Worm (Caenorhabditis elegans) whole organism, L4 larva: ENCODE results near the gene C08E3.13.
A peak's percentile ranks its signal among the peaks of the same experiment; 100 is the strongest.
"Not testable (repeated sequence)": the region's sequence is repeated elsewhere in the genome, so short reads cannot be mapped to it uniquely, and the experiment has no call there.

Source experiments
- F37D6.2 ChIP-seq: sonication (generic microtip); optimal IDR thresholded peaks from 2 replicates; lab custom pipeline; 2016; ENCODE audit warnings: mild to moderate bottlenecking, missing genetic modification characterization, missing compliant biosample characterization
- F49E8.2 ChIP-seq: sonication (generic microtip); optimal IDR thresholded peaks from 2 replicates; lab custom pipeline; 2016; ENCODE audit warnings: missing compliant biosample characterization, mild to moderate bottlenecking, missing genetic modification characterization, borderline replicate concordance
- T20F7.1 ChIP-seq: fragments of 200-800 bp; sonication (Bioruptor generic); optimal IDR thresholded peaks from 2 replicates; lab custom pipeline; 2018; ENCODE audit warnings: mild to moderate bottlenecking, missing genetic modification characterization, missing compliant biosample characterization
- aha-1 ChIP-seq: fragments of 150-350 bp; peaks from one replicate; lab custom pipeline; 2014; ENCODE audit warnings: missing biosample characterization, missing genetic modification characterization
- aly-2 ChIP-seq: sonication (generic microtip); optimal IDR thresholded peaks from 2 replicates; lab custom pipeline; 2018; ENCODE audit warnings: missing biosample characterization, missing genetic modification characterization
- ceh-20 ChIP-seq: fragments of 200-800 bp; sonication (Bioruptor generic); IDR thresholded peaks from 2 replicates; pipeline ENCODE4 v1.3.6; 2022; ENCODE audit warnings: missing genetic modification reagents, missing genetic modification characterization, missing compliant biosample characterization
- ceh-28 ChIP-seq: fragments of 150-350 bp; optimal IDR thresholded peaks from 2 replicates; lab custom pipeline; 2014; ENCODE audit warnings: missing biosample characterization, missing genetic modification reagents, missing genetic modification characterization
- ceh-32 ChIP-seq: sonication (generic microtip); optimal IDR thresholded peaks from 2 replicates; lab custom pipeline; 2016; ENCODE audit warnings: mild to moderate bottlenecking, missing genetic modification characterization, missing compliant biosample characterization; ENCODE audit not compliant: poor library complexity
- ctbp-1 ChIP-seq: fragments of 200-800 bp; sonication (Bioruptor generic); IDR thresholded peaks from 2 replicates; pipeline ENCODE4 v1.3.6; 2022; ENCODE audit warnings: missing genetic modification reagents, missing genetic modification characterization, missing compliant biosample characterization
- daf-16 ChIP-seq, 3 experiments: sonication (generic microtip); optimal IDR thresholded peaks; 2 replicates each; lab custom pipeline; 2016 to 2017; ENCODE audit warnings: missing genetic modification characterization in 3 of 3, missing genetic modification reagents in 3 of 3, mild to moderate bottlenecking in 2 of 3, missing compliant biosample characterization in 2 of 3, missing biosample characterization in 1 of 3, moderate library complexity in 1 of 3
- dmd-6 ChIP-seq: fragments of 200-800 bp; sonication (Bioruptor generic); IDR thresholded peaks from 2 replicates; pipeline ENCODE4 v1.3.6; 2022; ENCODE audit warnings: missing genetic modification reagents, missing genetic modification characterization, missing compliant biosample characterization
- dmd-8 ChIP-seq: fragments of 200-800 bp; sonication (Bioruptor generic); IDR thresholded peaks from 2 replicates; pipeline ENCODE4 v1.3.6; 2022; ENCODE audit warnings: missing genetic modification characterization, missing compliant biosample characterization
- dve-1 ChIP-seq: sonication (generic microtip); optimal IDR thresholded peaks from 2 replicates; lab custom pipeline; 2017; ENCODE audit warnings: antibody characterized with exemption, mild to moderate bottlenecking, missing genetic modification characterization, missing compliant biosample characterization; ENCODE audit not compliant: insufficient read depth
- egl-43 ChIP-seq: fragments of 200-800 bp; sonication (Bioruptor generic); IDR thresholded peaks from 2 replicates; pipeline ENCODE4 v1.3.6; 2022; ENCODE audit warnings: missing genetic modification reagents, missing genetic modification characterization, missing compliant biosample characterization
- hlh-30 ChIP-seq: sonication (generic microtip); optimal IDR thresholded peaks from 2 replicates; lab custom pipeline; 2017; ENCODE audit warnings: antibody characterized with exemption, mild to moderate bottlenecking, missing genetic modification characterization, missing compliant biosample characterization; ENCODE audit not compliant: insufficient read depth
- jun-1 ChIP-seq: fragments of 150-350 bp; optimal IDR thresholded peaks from 2 replicates; lab custom pipeline; 2014; ENCODE audit warnings: missing biosample characterization, missing genetic modification reagents, missing genetic modification characterization
- lim-7 ChIP-seq: fragments of 200-800 bp; sonication (Bioruptor generic); IDR thresholded peaks from 2 replicates; pipeline ENCODE4 v1.3.6; 2022; ENCODE audit warnings: missing genetic modification characterization, missing compliant biosample characterization
- lin-1 ChIP-seq: fragments of 200-800 bp; sonication (Bioruptor generic); IDR thresholded peaks from 2 replicates; pipeline ENCODE4 v1.3.6; 2022; ENCODE audit warnings: missing genetic modification reagents, missing genetic modification characterization, missing compliant biosample characterization
- lin-15B ChIP-seq: fragments of 150-350 bp; sonication (generic microtip); optimal IDR thresholded peaks from 3 replicates; lab custom pipeline; 2014; ENCODE audit warnings: missing biosample characterization, missing genetic modification characterization
- mep-1 ChIP-seq: fragments of 150-350 bp; sonication (generic microtip); optimal IDR thresholded peaks from 3 replicates; lab custom pipeline; 2014; ENCODE audit warnings: missing biosample characterization, missing genetic modification characterization
- mxl-2 ChIP-seq: fragments of 200-800 bp; sonication (Bioruptor generic); conservative IDR thresholded peaks from 2 replicates; pipeline ENCODE4 v1.3.6; 2022; ENCODE audit warnings: missing genetic modification reagents, missing genetic modification characterization, missing compliant biosample characterization
- mxl-3 ChIP-seq: fragments of 200-800 bp; sonication (Bioruptor generic); optimal IDR thresholded peaks from 2 replicates; lab custom pipeline; 2018; ENCODE audit warnings: mild to moderate bottlenecking, missing genetic modification characterization, missing compliant biosample characterization
- nhr-237 ChIP-seq: sonication (generic microtip); optimal IDR thresholded peaks from 2 replicates; lab custom pipeline; 2017; ENCODE audit warnings: missing biosample characterization, missing genetic modification characterization
- nhr-28 ChIP-seq: fragments of 150-350 bp; optimal IDR thresholded peaks from 2 replicates; lab custom pipeline; 2014; ENCODE audit warnings: missing biosample characterization, missing genetic modification characterization
- nhr-42 ChIP-seq: fragments of 200-800 bp; sonication (Bioruptor generic); IDR thresholded peaks from 2 replicates; pipeline ENCODE4 v1.3.6; 2022; ENCODE audit warnings: missing genetic modification characterization, missing compliant biosample characterization
- nhr-48 ChIP-seq: sonication (generic microtip); optimal IDR thresholded peaks from 2 replicates; lab custom pipeline; 2016; ENCODE audit warnings: mild to moderate bottlenecking, missing genetic modification characterization, missing compliant biosample characterization
- nhr-76 ChIP-seq: fragments of 150-350 bp; optimal IDR thresholded peaks from 2 replicates; lab custom pipeline; 2014; ENCODE audit warnings: missing biosample characterization, missing genetic modification characterization
- php-3 ChIP-seq: fragments of 200-800 bp; sonication (Bioruptor generic); IDR thresholded peaks from 2 replicates; pipeline ENCODE4 v1.3.6; 2022; ENCODE audit warnings: missing genetic modification reagents, missing genetic modification characterization, missing compliant biosample characterization
- pqm-1 ChIP-seq: sonication (generic microtip); optimal IDR thresholded peaks from 2 replicates; lab custom pipeline; 2017; ENCODE audit warnings: missing biosample characterization, missing genetic modification characterization
- saeg-2 ChIP-seq: fragments of 200-800 bp; sonication (Bioruptor generic); IDR thresholded peaks from 2 replicates; pipeline ENCODE4 v1.3.6; 2022; ENCODE audit warnings: missing genetic modification reagents, missing genetic modification characterization, missing compliant biosample characterization
- set-16 ChIP-seq: fragments of 200-800 bp; sonication (Bioruptor generic); IDR thresholded peaks from 2 replicates; pipeline ENCODE4 v1.3.6; 2022; ENCODE audit warnings: missing genetic modification reagents, missing genetic modification characterization, missing compliant biosample characterization
- skn-1 ChIP-seq: fragments of 150-350 bp; optimal IDR thresholded peaks from 2 replicates; lab custom pipeline; 2014; ENCODE audit warnings: missing biosample characterization, missing genetic modification characterization
- snpc-1.2 ChIP-seq: fragments of 200-800 bp; sonication (Bioruptor generic); IDR thresholded peaks from 2 replicates; pipeline ENCODE4 v1.3.6; 2022; ENCODE audit warnings: missing genetic modification reagents, missing genetic modification characterization, missing compliant biosample characterization
- tra-1 ChIP-seq: fragments of 200-800 bp; sonication (Bioruptor generic); IDR thresholded peaks from 2 replicates; pipeline ENCODE4 v1.3.6; 2022; ENCODE audit warnings: missing genetic modification reagents, missing genetic modification characterization, missing compliant biosample characterization
- zag-1 ChIP-seq: fragments of 150-350 bp; optimal IDR thresholded peaks from 2 replicates; lab custom pipeline; 2014; ENCODE audit warnings: missing biosample characterization, missing genetic modification characterization

The C08E3.13 gene

ce11 chrII:1648768-1649167 lies 16.7 kb upstream of the C08E3.13 start, which contains the start of gene fbxb-21:
Gene fbxb-21 (minus strand): TSS chrII:1648868.
- no peak for TF ChIP-seq snpc-1.2 (GFP tag; lab: Robert Waterston, UW)

ce11 chrII:1646199-1646598 lies 14.1 kb upstream of the C08E3.13 start, which contains the start of gene ZC204.17:
Gene ZC204.17 (minus strand): TSS chrII:1646299.
- TF ChIP-seq mxl-2 (GFP tag; lab: Robert Waterston, UW): no peak
- no peak for TF ChIP-seq set-16 (GFP tag; lab: Robert Waterston, UW)

- no peak for TF ChIP-seq hlh-30 (tag; lab: Kevin White, UChicago)
- no peak for TF ChIP-seq daf-16 (GFP tag; optimal IDR thresholded peaks at IDR 0.05; lab: Kevin White, UChicago)
- TF ChIP-seq daf-16 (tag; optimal IDR thresholded peaks at IDR 0.05; lab: Kevin White, UChicago): no peak
- no peak for TF ChIP-seq T20F7.1
- TF ChIP-seq aha-1 (tag; lab: Kevin White, UChicago): peak; percentile 42
- TF ChIP-seq ceh-32 (tag; lab: Kevin White, UChicago): no peak
- no peak for TF ChIP-seq php-3
- no peak for TF ChIP-seq tra-1 (GFP tag; lab: Robert Waterston, UW)
- TF ChIP-seq set-16 (GFP tag; lab: Robert Waterston, UW): peak; percentile 93
- no peak for TF ChIP-seq aly-2 (tag; lab: Kevin White, UChicago)
- 0 out of 2 replicates have a peak, but pooled peaks have one; percentile 27 for TF ChIP-seq egl-43
Observed at ce11 chrII:1644777-1645348, 12.7 kb upstream of the C08E3.13 start, which contains the start of gene ZC204.6. Gene ZC204.6 (minus strand): TSS chrII:1644827.

- TF ChIP-seq F49E8.2 (tag; lab: Kevin White, UChicago): no peak
- TF ChIP-seq lim-7 (GFP tag; lab: Robert Waterston, UW): no peak
- no peak for TF ChIP-seq ceh-20 (GFP tag; lab: Robert Waterston, UW)
- no peak for TF ChIP-seq pqm-1 (tag; lab: Kevin White, UChicago)
- no peak for TF ChIP-seq lin-15B (tag; lab: Kevin White, UChicago)
- TF ChIP-seq ceh-28 (tag; lab: Kevin White, UChicago): no peak
- no peak for TF ChIP-seq zag-1 (tag; lab: Kevin White, UChicago)
- TF ChIP-seq, all 104 proteins: peak for 0
Observed at ce11 chrII:1640496-1640895, 8.4 kb upstream of the C08E3.13 start, which contains the start of gene srh-72. Gene srh-72 (minus strand): TSS chrII:1640596.

- not testable (repeated sequence) for TF ChIP-seq saeg-2 (GFP tag; lab: Robert Waterston, UW); mxl-3 (GFP tag; lab: Kevin White, UChicago); dmd-8
Observed at ce11 chrII:1636392-1636791, 4.3 kb upstream of the C08E3.13 start, which contains the start of gene srg-20. Gene srg-20 (plus strand): TSS chrII:1636692.

ce11 chrII:1635969-1636368 lies 3.9 kb upstream of the C08E3.13 start:
- TF ChIP-seq nhr-28 (tag; lab: Kevin White, UChicago): peak; percentile 4
- no peak for TF ChIP-seq mxl-2 (GFP tag; lab: Robert Waterston, UW)
- TF ChIP-seq ctbp-1 (GFP tag; lab: Robert Waterston, UW): no peak
- TF ChIP-seq nhr-237 (tag; lab: Kevin White, UChicago): no peak
- TF ChIP-seq saeg-2 (GFP tag; lab: Robert Waterston, UW): no peak
- no peak for TF ChIP-seq aly-2 (tag; lab: Kevin White, UChicago)
- no peak for TF ChIP-seq F37D6.2
- TF ChIP-seq dve-1 (tag; lab: Kevin White, UChicago): no peak
- peak; percentile 52; the same call in 1 of the 2 replicates for TF ChIP-seq dmd-6
- no peak for TF ChIP-seq lin-1 (GFP tag; lab: Robert Waterston, UW)
- no peak for TF ChIP-seq nhr-48
- no peak for TF ChIP-seq dmd-8
- TF ChIP-seq skn-1 (tag; lab: Kevin White, UChicago): no peak
- TF ChIP-seq nhr-42: no peak
- no peak for TF ChIP-seq T20F7.1
- TF ChIP-seq nhr-76 (tag; lab: Kevin White, UChicago): no peak
- TF ChIP-seq mep-1 (tag; lab: Kevin White, UChicago): no peak
- no peak for TF ChIP-seq jun-1 (tag; lab: Kevin White, UChicago)
- TF ChIP-seq aha-1 (tag; lab: Kevin White, UChicago): peak; percentile 46
